Fruit fly (Drosophila melanogaster) whole organism, pupa: ENCODE data around the gene CG7907.

ENCODE experiments used
- CG12605 ChIP-seq: fragments of 200-800 bp; sonication (Bioruptor generic); IDR thresholded peaks from 2 replicates; pipeline ENCODE4 v1.3.6; 2022; ENCODE audit warnings: missing biosample characterization, missing genetic modification characterization
- CG13204 ChIP-seq: fragments of 200-800 bp; sonication (Bioruptor generic); optimal IDR thresholded peaks from 2 replicates; lab custom pipeline; 2018; ENCODE audit warnings: missing biosample characterization, mild to moderate bottlenecking, missing genetic modification characterization, moderate library complexity
- CG14655 ChIP-seq: fragments of 200-800 bp; sonication (Bioruptor generic); optimal IDR thresholded peaks from 3 replicates; lab custom pipeline; 2017; ENCODE audit warnings: mild to moderate bottlenecking, missing biosample characterization, missing genetic modification reagents, missing genetic modification characterization
- CG15710 ChIP-seq: fragments of 200-800 bp; sonication (Bioruptor generic); optimal IDR thresholded peaks from 2 replicates; lab custom pipeline; 2018; ENCODE audit warnings: missing biosample characterization, mild to moderate bottlenecking, missing genetic modification characterization, moderate library complexity
- CG17806 ChIP-seq: fragments of 200-800 bp; sonication (Bioruptor generic); optimal IDR thresholded peaks from 2 replicates; lab custom pipeline; 2018; ENCODE audit warnings: missing biosample characterization, mild to moderate bottlenecking, missing genetic modification characterization, moderate library complexity
- CG32121 ChIP-seq: fragments of 200-800 bp; sonication (Bioruptor generic); IDR thresholded peaks from 2 replicates; pipeline ENCODE4 v1.3.6; 2022; ENCODE audit warnings: missing biosample characterization, missing genetic modification characterization
- CG34367 ChIP-seq: fragments of 200-800 bp; sonication (Bioruptor generic); optimal IDR thresholded peaks from 2 replicates; lab custom pipeline; 2018; ENCODE audit warnings: missing biosample characterization, mild to moderate bottlenecking, missing genetic modification characterization
- CG8159 ChIP-seq: fragments of 200-800 bp; sonication (Bioruptor generic); optimal IDR thresholded peaks from 3 replicates; lab custom pipeline; 2018; ENCODE audit warnings: missing biosample characterization, mild to moderate bottlenecking, missing genetic modification characterization, moderate library complexity
- CG9948 ChIP-seq: fragments of 200-800 bp; sonication (Bioruptor generic); optimal IDR thresholded peaks from 2 replicates; lab custom pipeline; 2018; ENCODE audit warnings: missing biosample characterization, mild to moderate bottlenecking, missing genetic modification characterization, moderate library complexity
- D1 ChIP-seq: fragments of 200-800 bp; sonication (Bioruptor generic); optimal IDR thresholded peaks from 2 replicates; lab custom pipeline; 2018; ENCODE audit warnings: missing biosample characterization, mild to moderate bottlenecking, missing genetic modification characterization, moderate library complexity
- Ets98B ChIP-seq: fragments of 200-800 bp; sonication (Bioruptor generic); IDR thresholded peaks from 2 replicates; pipeline ENCODE4 v1.3.6; 2022; ENCODE audit warnings: missing biosample characterization, missing genetic modification characterization
- Pif1B ChIP-seq: fragments of 200-800 bp; sonication (Bioruptor generic); optimal IDR thresholded peaks from 3 replicates; lab custom pipeline; 2016; ENCODE audit warnings: missing biosample characterization, missing genetic modification characterization
- rn ChIP-seq: fragments of 200-800 bp; sonication (Bioruptor generic); IDR thresholded peaks from 2 replicates; pipeline ENCODE4 v1.3.6; 2022; ENCODE audit warnings: missing biosample characterization, missing genetic modification characterization

DNA sequence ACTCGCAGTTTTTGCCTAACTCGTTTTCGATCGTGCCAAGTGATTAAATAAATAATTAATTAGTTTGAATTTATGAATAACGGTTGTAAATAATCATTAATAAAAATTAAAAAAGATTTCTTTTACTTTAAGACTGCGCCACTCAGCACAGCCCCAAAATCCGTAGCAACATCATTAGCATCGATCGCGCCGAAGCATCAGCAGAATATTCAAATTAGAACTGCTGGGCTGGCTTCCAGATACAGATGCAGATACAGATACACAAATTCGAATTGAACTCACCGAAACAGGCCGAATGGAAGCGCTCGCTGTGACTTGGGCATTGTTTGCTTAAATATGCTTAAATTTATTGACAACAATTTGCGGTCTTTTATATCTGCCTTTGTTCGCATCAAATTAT, 37.2 kb downstream of the CG7907 start:
- TF ChIP-seq CG8159 (no peak), D1 (tag; lab: Kevin White, UChicago) (no peak), Ets98B (GFP tag; lab: Robert Waterston, UW) (no peak), CG32121 (GFP tag; lab: Robert Waterston, UW) (no peak), CG14655 (GFP tag; lab: Kevin White, UChicago) (no peak), CG13204 (GFP tag; lab: Kevin White, UChicago) (no peak), CG17806 (tag; lab: Kevin White, UChicago) (no peak), rn (GFP tag; lab: Robert Waterston, UW) (no peak), CG12605 (no peak), Pif1B (no peak), CG34367 (tag; lab: Kevin White, UChicago) (no peak), CG15710 (tag; lab: Kevin White, UChicago) (no peak), CG9948 (no peak)
